Worm (Caenorhabditis elegans) whole organism, L2 larva: ENCODE results near the gene ubxn-4.

Experiments
- R02D3.7 ChIP-seq: fragments of 150-350 bp; optimal IDR thresholded peaks from 2 replicates; lab custom pipeline; 2014; ENCODE audit warnings: missing biosample characterization, missing genetic modification characterization
- alr-1 ChIP-seq: fragments of 150-350 bp; optimal IDR thresholded peaks from 2 replicates; lab custom pipeline; 2014; ENCODE audit warnings: missing biosample characterization, missing genetic modification characterization
- ama-1 ChIP-seq: fragments of 150-350 bp; optimal IDR thresholded peaks from 2 replicates; lab custom pipeline; 2018; ENCODE audit warnings: inconsistent platforms
- blmp-1 ChIP-seq: sonication (generic microtip); optimal IDR thresholded peaks from 2 replicates; lab custom pipeline; 2017; ENCODE audit warnings: missing genetic modification characterization, mild to moderate bottlenecking, missing compliant biosample characterization, antibody characterized with exemption, moderate library complexity; ENCODE audit not compliant: insufficient read depth
- dmd-4 ChIP-seq: sonication (generic microtip); optimal IDR thresholded peaks from 2 replicates; lab custom pipeline; 2017; ENCODE audit warnings: missing biosample characterization, missing genetic modification characterization
- elt-3 ChIP-seq: sonication (generic microtip); optimal IDR thresholded peaks from 2 replicates; lab custom pipeline; 2017; ENCODE audit warnings: missing biosample characterization, missing genetic modification characterization
- nhr-10 ChIP-seq: sonication (generic microtip); optimal IDR thresholded peaks from 2 replicates; lab custom pipeline; 2017; ENCODE audit warnings: missing biosample characterization, missing genetic modification characterization
- nhr-11 ChIP-seq: fragments of 150-350 bp; optimal IDR thresholded peaks from 2 replicates; lab custom pipeline; 2014; ENCODE audit warnings: missing biosample characterization, missing genetic modification characterization
- snpc-4 ChIP-seq: fragments of 150-350 bp; optimal IDR thresholded peaks from 2 replicates; lab custom pipeline; 2014; ENCODE audit warnings: missing biosample characterization, missing genetic modification characterization
- zag-1 ChIP-seq: fragments of 150-350 bp; optimal IDR thresholded peaks from 2 replicates; lab custom pipeline; 2014; ENCODE audit warnings: missing biosample characterization, missing genetic modification characterization

DNA sequence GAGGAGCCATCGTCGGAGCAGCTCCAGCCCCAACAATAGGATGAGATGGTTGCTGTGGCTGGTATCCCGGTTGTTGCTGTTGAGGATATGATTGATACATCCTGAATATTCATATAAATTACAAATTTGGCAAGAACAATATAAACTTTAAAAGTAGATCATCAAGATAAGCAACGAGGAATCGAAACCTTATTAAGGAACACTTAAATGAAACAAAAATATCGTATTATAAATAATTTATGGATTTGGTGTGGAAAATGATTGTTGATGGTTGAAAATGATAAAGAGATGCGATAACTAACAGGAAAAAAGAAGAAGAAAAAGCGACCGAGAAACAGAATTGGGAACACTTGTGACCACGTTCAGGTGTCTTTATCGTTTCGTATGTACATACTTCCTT is 34.0 kb upstream of the ubxn-4 start, which contains the start of gene pqn-96:
- no peak for TF ChIP-seq nhr-11 (tag; lab: Kevin White, UChicago)
- TF ChIP-seq snpc-4 (tag; lab: Kevin White, UChicago), result no peak
- no peak for TF ChIP-seq zag-1 (tag; lab: Kevin White, UChicago)
- no peak for TF ChIP-seq blmp-1 (tag; lab: Kevin White, UChicago)
- TF ChIP-seq nhr-10, result no peak
- TF ChIP-seq ama-1 (lab: Kevin White, UChicago), result no peak
- TF ChIP-seq R02D3.7 (tag; lab: Kevin White, UChicago), result no peak
- TF ChIP-seq elt-3 (tag; lab: Kevin White, UChicago), result no peak
- no peak for TF ChIP-seq alr-1 (tag; lab: Kevin White, UChicago)
- no peak for TF ChIP-seq dmd-4 (tag; lab: Kevin White, UChicago)
